Fruit fly (Drosophila melanogaster) whole organism, embryonic: ENCODE results near the gene Acsx4.
A peak's percentile ranks its signal among the peaks of the same experiment; 100 is the strongest.

Experiments
- Atf3 ChIP-seq: fragments of 200-800 bp; sonication (Bioruptor generic); optimal IDR thresholded peaks from 3 replicates; lab custom pipeline; 2016; ENCODE audit warnings: missing biosample characterization, missing genetic modification characterization
- BEAF-32 ChIP-seq: fragments of 200-800 bp; sonication (Bioruptor generic); optimal IDR thresholded peaks from 3 replicates; lab custom pipeline; 2017; ENCODE audit warnings: missing biosample characterization, missing genetic modification characterization, mild to moderate bottlenecking, moderate library complexity, missing genetic modification reagents
- Bdp1 ChIP-seq: fragments of 200-800 bp; sonication (Bioruptor generic); optimal IDR thresholded peaks from 3 replicates; lab custom pipeline; 2016; ENCODE audit warnings: missing biosample characterization, missing genetic modification characterization
- CG10431 ChIP-seq: fragments of 200-800 bp; sonication (Bioruptor generic); optimal IDR thresholded peaks from 3 replicates; lab custom pipeline; 2018; ENCODE audit warnings: missing biosample characterization, mild to moderate bottlenecking, missing genetic modification characterization
- CG10462 ChIP-seq: fragments of 200-800 bp; sonication (Bioruptor generic); optimal IDR thresholded peaks from 2 replicates; lab custom pipeline; 2016; ENCODE audit warnings: missing biosample characterization, missing genetic modification characterization
- CG10979 ChIP-seq: fragments of 200-800 bp; sonication (Bioruptor generic); optimal IDR thresholded peaks from 2 replicates; lab custom pipeline; 2018; ENCODE audit warnings: missing biosample characterization, mild to moderate bottlenecking, missing genetic modification characterization, moderate library complexity
- CG1233 ChIP-seq: fragments of 200-800 bp; sonication (Bioruptor generic); optimal IDR thresholded peaks from 4 replicates; lab custom pipeline; 2018; ENCODE audit warnings: missing biosample characterization, mild to moderate bottlenecking, missing genetic modification characterization
- CG14441 ChIP-seq: fragments of 200-800 bp; sonication (Bioruptor generic); IDR thresholded peaks from 2 replicates; pipeline ENCODE4 v1.3.6; 2022; ENCODE audit warnings: missing biosample characterization, missing genetic modification characterization
- CG1602 ChIP-seq: fragments of 200-800 bp; sonication (Bioruptor generic); optimal IDR thresholded peaks from 3 replicates; lab custom pipeline; 2016; ENCODE audit warnings: missing biosample characterization, missing genetic modification characterization
- CG16779 ChIP-seq: fragments of 200-800 bp; sonication (Bioruptor generic); IDR thresholded peaks from 2 replicates; pipeline ENCODE4 v1.3.6; 2022; ENCODE audit warnings: missing biosample characterization, missing genetic modification characterization
- CG17568 ChIP-seq: fragments of 200-800 bp; sonication (Bioruptor generic); optimal IDR thresholded peaks from 2 replicates; lab custom pipeline; 2018; ENCODE audit warnings: missing biosample characterization, mild to moderate bottlenecking, missing genetic modification characterization, moderate library complexity
- CG18599 ChIP-seq: fragments of 200-800 bp; sonication (Bioruptor generic); optimal IDR thresholded peaks from 3 replicates; lab custom pipeline; 2017; ENCODE audit warnings: missing biosample characterization, missing genetic modification characterization, mild to moderate bottlenecking, moderate library complexity, missing genetic modification reagents
- CG2889 ChIP-seq: fragments of 200-800 bp; sonication (Bioruptor generic); IDR thresholded peaks from 3 replicates; pipeline ENCODE4 v1.3.6; 2022; ENCODE audit warnings: missing biosample characterization, missing genetic modification characterization
- CG32767 ChIP-seq: fragments of 200-800 bp; sonication (Bioruptor generic); IDR thresholded peaks from 2 replicates; pipeline ENCODE4 v1.3.6; 2022; ENCODE audit warnings: missing biosample characterization, missing genetic modification characterization
- CG3847 ChIP-seq: fragments of 200-800 bp; sonication (Bioruptor generic); IDR thresholded peaks from 2 replicates; pipeline ENCODE4 v1.3.6; 2022; ENCODE audit warnings: missing biosample characterization, missing genetic modification characterization
- CG4360 ChIP-seq: fragments of 200-800 bp; sonication (Bioruptor generic); IDR thresholded peaks from 2 replicates; pipeline ENCODE4 v1.3.6; 2022; ENCODE audit warnings: missing biosample characterization, missing genetic modification characterization
- CG4424 ChIP-seq: fragments of 200-800 bp; sonication (Bioruptor generic); optimal IDR thresholded peaks from 3 replicates; lab custom pipeline; 2016; ENCODE audit warnings: missing biosample characterization, missing genetic modification characterization
- CG7786 ChIP-seq: fragments of 200-800 bp; sonication (Bioruptor generic); optimal IDR thresholded peaks from 2 replicates; lab custom pipeline; 2016; ENCODE audit warnings: missing biosample characterization, missing genetic modification characterization
- CG7839 ChIP-seq: fragments of 200-800 bp; sonication (Bioruptor generic); optimal IDR thresholded peaks from 3 replicates; lab custom pipeline; 2018; ENCODE audit warnings: missing biosample characterization, mild to moderate bottlenecking, missing genetic modification characterization, moderate library complexity
- CG8281 ChIP-seq: fragments of 200-800 bp; sonication (Bioruptor generic); optimal IDR thresholded peaks from 2 replicates; lab custom pipeline; 2018; ENCODE audit warnings: missing biosample characterization, mild to moderate bottlenecking, missing genetic modification characterization, moderate library complexity
- CG8388 ChIP-seq: fragments of 200-800 bp; sonication (Bioruptor generic); optimal IDR thresholded peaks from 2 replicates; lab custom pipeline; 2019; ENCODE audit warnings: missing biosample characterization, mild to moderate bottlenecking, missing genetic modification characterization, moderate library complexity
- CG9797 ChIP-seq: fragments of 200-800 bp; sonication (Bioruptor generic); optimal IDR thresholded peaks from 3 replicates; lab custom pipeline; 2018; ENCODE audit warnings: missing biosample characterization, mild to moderate bottlenecking, missing genetic modification characterization
- Camta ChIP-seq: fragments of 200-800 bp; sonication (Bioruptor generic); optimal IDR thresholded peaks from 2 replicates; lab custom pipeline; 2016; ENCODE audit warnings: missing biosample characterization, missing genetic modification characterization
- CrebB ChIP-seq: fragments of 200-800 bp; sonication (Bioruptor generic); optimal IDR thresholded peaks from 3 replicates; lab custom pipeline; 2018; ENCODE audit warnings: missing biosample characterization, mild to moderate bottlenecking, missing genetic modification characterization
- Doc2 ChIP-seq: fragments of 200-800 bp; sonication (Bioruptor generic); IDR thresholded peaks from 2 replicates; pipeline ENCODE4 v1.3.6; 2022; ENCODE audit warnings: missing biosample characterization, missing genetic modification characterization
- H15 ChIP-seq: fragments of 200-800 bp; sonication (Bioruptor generic); IDR thresholded peaks from 3 replicates; pipeline ENCODE4 v1.3.6; 2022; ENCODE audit warnings: missing biosample characterization, missing genetic modification characterization
- Mad ChIP-seq: fragments of 200-800 bp; sonication (Bioruptor generic); optimal IDR thresholded peaks from 2 replicates; lab custom pipeline; 2016; ENCODE audit warnings: missing biosample characterization, missing genetic modification characterization
- NC2α ChIP-seq: fragments of 200-800 bp; sonication (Bioruptor generic); optimal IDR thresholded peaks from 2 replicates; lab custom pipeline; 2016; ENCODE audit warnings: missing biosample characterization, missing genetic modification characterization
- NK7.1 ChIP-seq: fragments of 200-800 bp; sonication (Bioruptor generic); optimal IDR thresholded peaks from 3 replicates; lab custom pipeline; 2016; ENCODE audit warnings: missing biosample characterization, missing genetic modification characterization
- NfI ChIP-seq: fragments of 200-800 bp; sonication (Bioruptor generic); optimal IDR thresholded peaks from 3 replicates; lab custom pipeline; 2018; ENCODE audit warnings: missing biosample characterization, mild to moderate bottlenecking, missing genetic modification characterization, moderate library complexity
- Oli ChIP-seq: fragments of 200-800 bp; sonication (Bioruptor generic); optimal IDR thresholded peaks from 2 replicates; lab custom pipeline; 2018; ENCODE audit warnings: missing biosample characterization, mild to moderate bottlenecking, missing genetic modification characterization, moderate library complexity
- Ptx1 ChIP-seq: fragments of 200-800 bp; sonication (Bioruptor generic); IDR thresholded peaks from 2 replicates; pipeline ENCODE4 v1.3.6; 2022; ENCODE audit warnings: missing biosample characterization, missing genetic modification characterization
- Six4 ChIP-seq: fragments of 200-800 bp; sonication (Bioruptor generic); optimal IDR thresholded peaks from 2 replicates; lab custom pipeline; 2016; ENCODE audit warnings: missing biosample characterization, missing genetic modification characterization
- Spps ChIP-seq: fragments of 200-800 bp; sonication (Bioruptor generic); optimal IDR thresholded peaks from 2 replicates; lab custom pipeline; 2018; ENCODE audit warnings: missing biosample characterization, mild to moderate bottlenecking, missing genetic modification characterization
- Usf ChIP-seq: fragments of 200-800 bp; sonication (Bioruptor generic); optimal IDR thresholded peaks from 2 replicates; lab custom pipeline; 2017; ENCODE audit warnings: missing genotype, missing biosample characterization, missing genetic modification characterization
- ab ChIP-seq: fragments of 200-800 bp; sonication (Bioruptor generic); optimal IDR thresholded peaks from 2 replicates; lab custom pipeline; 2016; ENCODE audit warnings: missing biosample characterization, missing genetic modification characterization
- abd-A ChIP-seq: fragments of 200-800 bp; sonication (Bioruptor generic); optimal IDR thresholded peaks from 3 replicates; lab custom pipeline; 2019; ENCODE audit warnings: missing biosample characterization, mild to moderate bottlenecking, missing genetic modification characterization, moderate library complexity
- cg ChIP-seq: fragments of 200-800 bp; sonication (Bioruptor generic); optimal IDR thresholded peaks from 3 replicates; lab custom pipeline; 2019; ENCODE audit warnings: missing biosample characterization, mild to moderate bottlenecking, missing genetic modification characterization, moderate library complexity
- fu2 ChIP-seq: fragments of 200-800 bp; sonication (Bioruptor generic); optimal IDR thresholded peaks from 2 replicates; lab custom pipeline; 2016; ENCODE audit warnings: missing biosample characterization, missing genetic modification characterization
- jigr1 ChIP-seq: fragments of 200-800 bp; sonication (Bioruptor generic); IDR thresholded peaks from 3 replicates; pipeline ENCODE4 v1.3.6; 2022; ENCODE audit warnings: missing biosample characterization, missing genetic modification characterization
- ken ChIP-seq: fragments of 200-800 bp; sonication (Bioruptor generic); IDR thresholded peaks from 3 replicates; pipeline ENCODE4 v1.3.6; 2022; ENCODE audit warnings: missing biosample characterization, missing genetic modification characterization
- lab ChIP-seq: fragments of 200-800 bp; sonication (Bioruptor generic); optimal IDR thresholded peaks from 3 replicates; lab custom pipeline; 2017; ENCODE audit warnings: missing biosample characterization, missing genetic modification characterization, mild to moderate bottlenecking, moderate library complexity, missing genetic modification reagents
- lbe ChIP-seq: fragments of 200-800 bp; sonication (Bioruptor generic); optimal IDR thresholded peaks from 2 replicates; lab custom pipeline; 2016; ENCODE audit warnings: missing biosample characterization, mild to moderate bottlenecking, missing genetic modification characterization
- mld ChIP-seq: fragments of 200-800 bp; sonication (Bioruptor generic); IDR thresholded peaks from 3 replicates; pipeline ENCODE4 v1.3.6; 2022; ENCODE audit warnings: missing biosample characterization, missing genetic modification characterization; ENCODE audit not compliant: partially characterized antibody
- odd ChIP-seq: fragments of 200-800 bp; sonication (Bioruptor generic); optimal IDR thresholded peaks from 2 replicates; lab custom pipeline; 2017; ENCODE audit warnings: missing biosample characterization, mild to moderate bottlenecking, missing genetic modification characterization
- pfk ChIP-seq: fragments of 200-800 bp; sonication (Bioruptor generic); optimal IDR thresholded peaks from 2 replicates; lab custom pipeline; 2018; ENCODE audit warnings: missing biosample characterization, mild to moderate bottlenecking, missing genetic modification characterization, moderate library complexity
- sisA ChIP-seq: fragments of 200-800 bp; sonication (Bioruptor generic); IDR thresholded peaks from 2 replicates; pipeline ENCODE4 v1.3.6; 2022; ENCODE audit warnings: missing biosample characterization, missing genetic modification characterization
- trem ChIP-seq: fragments of 200-800 bp; optimal IDR thresholded peaks from 3 replicates; lab custom pipeline; 2019; ENCODE audit warnings: missing biosample characterization, mild to moderate bottlenecking, missing genetic modification characterization, moderate library complexity
- trh ChIP-seq: fragments of 200-800 bp; sonication (Bioruptor generic); optimal IDR thresholded peaks from 2 replicates; lab custom pipeline; 2016; ENCODE audit warnings: missing biosample characterization, missing genetic modification characterization
- vnd ChIP-seq: fragments of 200-800 bp; sonication (Bioruptor generic); IDR thresholded peaks from 3 replicates; pipeline ENCODE4 v1.3.6; 2022; ENCODE audit warnings: missing biosample characterization, missing genetic modification characterization; ENCODE audit not compliant: partially characterized antibody
- wek ChIP-seq: fragments of 200-800 bp; sonication (Bioruptor generic); optimal IDR thresholded peaks from 3 replicates; lab custom pipeline; 2018; ENCODE audit warnings: missing biosample characterization, mild to moderate bottlenecking, missing genetic modification characterization, moderate library complexity
- zen ChIP-seq: fragments of 200-800 bp; sonication (Bioruptor generic); optimal IDR thresholded peaks from 3 replicates; lab custom pipeline; 2018; ENCODE audit warnings: missing biosample characterization, mild to moderate bottlenecking, missing genetic modification characterization, moderate library complexity

Acsx4 gene

DNA sequence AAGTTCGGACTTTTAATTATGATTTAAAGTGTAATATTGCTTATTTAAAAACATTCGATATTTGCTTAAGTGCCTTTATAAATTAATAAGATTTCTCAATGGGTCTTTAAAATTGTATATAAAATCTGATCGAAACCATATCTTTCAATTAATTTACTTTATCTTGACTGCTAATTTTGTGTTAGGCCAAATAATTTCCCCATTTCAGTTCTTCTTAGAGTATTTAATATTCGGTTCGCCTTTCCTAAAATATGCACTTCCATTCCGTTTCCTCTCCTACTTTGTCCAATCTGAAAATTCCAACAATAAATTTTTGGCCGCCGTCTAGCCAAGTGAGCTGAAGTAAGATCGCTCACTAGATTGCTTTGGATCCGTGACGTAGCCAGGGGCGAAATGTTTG lies 41.2 kb downstream of the Acsx4 start (continued):
- TF ChIP-seq Spps (tag; lab: Kevin White, UChicago) (no peak), Usf (GFP tag; lab: Kevin White, UChicago) (no peak), CG4424 (GFP tag; lab: Kevin White, UChicago) (no peak), NK7.1 (GFP tag; lab: Kevin White, UChicago) (no peak), zen (no peak), CG18599 (GFP tag; lab: Kevin White, UChicago) (no peak), BEAF-32 (GFP tag; lab: Kevin White, UChicago) (no peak), CG14441 (GFP tag; lab: Robert Waterston, UW) (no peak), CG1233 (no peak), Mad (no peak), Oli (tag; lab: Kevin White, UChicago) (peak; percentile 24), trem (tag; lab: Kevin White, UChicago) (no peak), Six4 (GFP tag; lab: Kevin White, UChicago) (no peak), ab (GFP tag; lab: Kevin White, UChicago) (no peak), Bdp1 (GFP tag; lab: Kevin White, UChicago) (no peak), ken (GFP tag; lab: Robert Waterston, UW) (no peak), Atf3 (no peak), CG10431 (no peak), CG32767 (no peak), odd (GFP tag; lab: Kevin White, UChicago) (no peak), NC2α (no peak), jigr1 (GFP tag; lab: Robert Waterston, UW) (no peak), sisA (GFP tag; lab: Robert Waterston, UW) (no peak), CG4360 (GFP tag; lab: Robert Waterston, UW) (no peak), vnd (no peak), CrebB (tag; lab: Kevin White, UChicago) (no peak), abd-A (no peak), cg (GFP tag; lab: Kevin White, UChicago) (no peak), CG8281 (tag; lab: Kevin White, UChicago) (no peak), CG7839 (tag; lab: Kevin White, UChicago) (peak; percentile 37), Doc2 (GFP tag; lab: Robert Waterston, UW) (no peak), CG17568 (GFP tag; lab: Kevin White, UChicago) (no peak), CG10979 (no peak), mld (GFP tag; lab: Robert Waterston, UW) (no peak), Camta (GFP tag; lab: Kevin White, UChicago) (no peak), CG9797 (no peak), Ptx1 (GFP tag; lab: Robert Waterston, UW) (no peak), CG7786 (GFP tag; lab: Kevin White, UChicago) (no peak), CG1602 (no peak), fu2 (GFP tag; lab: Kevin White, UChicago) (no peak), CG2889 (GFP tag; lab: Robert Waterston, UW) (no peak), NfI (GFP tag; lab: Kevin White, UChicago) (no peak), CG3847 (GFP tag; lab: Robert Waterston, UW) (no peak), CG8388 (no peak), lbe (no peak), trh (GFP tag; lab: Kevin White, UChicago) (no peak), wek (no peak), lab (GFP tag; lab: Kevin White, UChicago) (peak; percentile 8), H15 (GFP tag; lab: Robert Waterston, UW) (no peak), pfk (no peak), CG16779 (GFP tag; lab: Robert Waterston, UW) (no peak), CG10462 (GFP tag; lab: Kevin White, UChicago) (no peak)
